Worm (Caenorhabditis elegans) whole organism, dauer: ENCODE data around the gene acy-4.

Experiments used
- unc-62 ChIP-seq: sonication (generic microtip); optimal IDR thresholded peaks from 2 replicates; lab custom pipeline; 2017; ENCODE audit warnings: missing biosample characterization, missing genetic modification reagents, missing genetic modification characterization

Gene acy-4

DNA sequence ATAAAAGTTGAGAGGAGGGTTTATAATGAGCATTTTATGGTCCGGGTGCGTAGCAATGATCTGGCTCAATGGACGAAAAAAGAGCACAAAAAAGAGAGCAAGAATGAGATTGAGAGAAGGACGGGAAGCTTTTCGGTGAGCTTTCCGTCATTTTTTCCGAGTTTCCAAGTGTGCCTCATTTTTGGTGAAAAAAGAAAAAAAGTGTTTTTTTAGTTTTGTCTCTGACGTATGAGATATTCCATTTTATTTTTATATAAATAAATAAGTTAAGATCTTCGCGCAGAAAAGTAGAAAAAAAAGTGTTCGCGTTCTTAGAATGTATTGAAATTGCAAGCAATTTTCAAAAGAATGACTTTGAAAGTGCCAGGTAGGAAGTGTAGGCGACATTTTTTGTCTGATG lies 10.7 kb downstream of the acy-4 start, which contains the start of gene memb-2:
memb-2 (minus strand) TSS at position 101 of the 400 bp plus-strand sequence.
- no peak for TF ChIP-seq unc-62 (GFP tag; lab: Kevin White, UChicago)

DNA sequence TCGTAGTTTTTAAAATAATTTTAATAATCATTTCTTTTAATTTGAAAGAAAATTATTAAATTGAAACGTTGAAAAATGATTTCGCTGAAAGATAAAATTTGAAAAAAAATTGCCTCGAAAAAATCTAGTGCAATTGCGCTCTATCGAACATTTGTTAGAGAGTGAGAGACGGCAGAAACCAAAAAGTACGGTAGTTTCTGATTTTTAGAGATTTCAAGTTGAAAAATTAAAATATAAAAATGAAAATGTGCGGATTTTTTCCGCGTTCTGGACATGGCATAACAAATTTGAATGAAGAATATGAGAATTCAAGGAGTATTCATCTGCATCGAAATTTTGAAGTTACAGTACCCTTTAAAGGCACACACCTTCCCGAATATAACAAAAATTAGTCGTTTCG lies 11.3 kb downstream of the acy-4 start:
- no peak for TF ChIP-seq unc-62 (GFP tag; lab: Kevin White, UChicago)

DNA sequence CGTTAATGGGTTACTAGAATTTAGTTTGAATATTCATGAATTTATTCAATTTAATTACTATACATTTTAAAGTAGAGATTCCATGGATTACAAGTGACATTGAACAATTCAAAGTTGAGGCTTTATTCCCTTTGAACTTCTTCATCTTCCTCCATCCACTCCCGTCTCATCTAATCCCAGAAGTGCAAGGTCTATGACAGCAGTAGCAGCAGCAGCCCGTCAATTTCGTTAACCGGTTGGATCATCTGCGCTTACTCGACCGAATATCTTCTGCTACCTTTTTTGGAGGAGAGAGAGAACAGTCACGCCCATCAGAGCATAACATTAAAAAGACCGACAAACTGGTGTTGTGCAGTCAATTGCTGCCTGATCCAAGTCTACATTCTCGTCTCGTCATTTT lies 13.4 kb downstream of the acy-4 start, which contains the start of gene M03E7.2:
M03E7.2 (plus strand) TSS at position 301 of the 400 bp plus-strand sequence.
- TF ChIP-seq unc-62 (GFP tag; lab: Kevin White, UChicago), result no peak

DNA sequence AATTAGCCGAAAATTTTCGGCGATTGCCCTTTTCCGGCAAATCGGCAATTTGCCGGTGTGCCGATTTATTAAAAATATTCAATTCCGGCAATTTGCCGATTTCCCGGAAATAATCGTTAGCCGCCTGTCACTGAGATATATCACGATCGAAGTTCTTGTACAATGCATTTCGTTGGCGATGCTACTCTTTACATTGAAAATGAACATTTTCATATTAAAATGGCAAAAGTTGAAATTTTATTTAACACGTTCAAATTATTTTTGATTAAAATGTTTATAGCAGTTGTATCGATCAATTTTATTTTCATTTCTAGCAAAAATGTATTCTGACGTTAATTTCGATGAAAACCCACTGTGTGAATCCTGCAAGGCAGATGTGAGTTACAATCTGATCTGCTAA lies 16.0 kb downstream of the acy-4 start, which contains the start of gene M03E7.3:
M03E7.3 (plus strand) TSS at position 301 of the 400 bp plus-strand sequence.
- TF ChIP-seq unc-62 (GFP tag; lab: Kevin White, UChicago), result no peak

DNA sequence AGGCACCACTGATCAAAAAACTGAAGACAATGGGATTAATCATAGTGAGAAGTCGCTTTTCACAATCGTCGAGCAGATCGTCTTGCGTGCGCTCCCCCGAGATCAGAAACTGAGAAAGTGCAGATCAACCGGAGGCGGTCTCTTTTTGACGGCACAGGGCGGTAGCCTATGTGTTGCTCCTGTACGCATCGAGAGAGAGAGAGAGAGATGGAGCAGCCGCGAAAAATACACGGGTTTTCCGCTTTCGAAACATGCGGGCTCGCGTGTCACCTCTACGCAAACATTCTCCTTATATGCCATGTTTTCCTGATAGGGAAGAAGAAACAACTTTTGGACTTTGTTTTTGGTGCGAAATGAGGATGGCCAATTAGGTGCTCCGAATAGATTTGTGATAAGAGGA lies 17.6 kb downstream of the acy-4 start, which contains the start of gene lrpc-1:
lrpc-1 (minus strand) TSS at position 101 of the 400 bp plus-strand sequence.
- no peak for TF ChIP-seq unc-62 (GFP tag; lab: Kevin White, UChicago)

DNA sequence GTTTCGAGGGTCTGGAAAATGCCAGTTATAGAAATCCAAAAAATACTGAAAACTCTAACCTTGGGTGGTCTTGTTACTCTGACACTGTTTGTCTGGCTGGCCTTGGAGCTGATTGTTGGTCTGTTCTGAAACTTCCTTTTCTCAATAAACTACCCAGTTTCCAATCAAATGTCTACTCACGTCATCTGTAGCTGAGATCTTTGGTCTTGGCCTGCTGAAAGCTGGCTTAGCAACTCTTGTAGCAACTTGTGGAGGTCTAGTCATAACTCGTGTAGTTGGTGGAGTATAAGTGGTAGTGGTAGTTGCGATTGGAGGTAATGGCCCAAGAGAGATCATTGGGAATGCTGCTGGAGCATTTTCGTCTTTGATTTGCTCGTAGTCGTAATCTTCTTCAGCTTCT lies 20.5 kb downstream of the acy-4 start:
- no peak for TF ChIP-seq unc-62 (GFP tag; lab: Kevin White, UChicago)

DNA sequence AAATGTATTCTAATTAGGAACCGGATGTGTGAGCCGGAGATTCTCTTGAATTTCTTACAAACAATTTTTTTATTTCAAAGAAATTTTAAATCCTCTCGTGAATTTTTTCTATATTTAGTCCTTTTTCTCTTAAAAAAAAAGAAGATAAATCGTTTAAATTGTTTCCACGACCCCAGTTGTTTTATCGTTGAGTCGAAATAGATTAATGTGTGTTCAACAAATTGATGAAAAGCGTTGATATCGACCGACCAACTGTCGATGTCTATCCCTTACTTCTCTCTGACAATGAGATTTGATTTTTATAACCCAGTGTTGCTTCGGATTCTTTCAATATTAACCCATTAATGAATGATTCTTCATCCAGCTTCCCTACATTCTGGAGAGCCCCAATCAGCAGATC lies 24.4 kb downstream of the acy-4 start, which contains the start of gene CD4.1:
CD4.1 (plus strand) TSS at position 301 of the 400 bp plus-strand sequence.
- TF ChIP-seq unc-62 (GFP tag; lab: Kevin White, UChicago), result no peak

DNA sequence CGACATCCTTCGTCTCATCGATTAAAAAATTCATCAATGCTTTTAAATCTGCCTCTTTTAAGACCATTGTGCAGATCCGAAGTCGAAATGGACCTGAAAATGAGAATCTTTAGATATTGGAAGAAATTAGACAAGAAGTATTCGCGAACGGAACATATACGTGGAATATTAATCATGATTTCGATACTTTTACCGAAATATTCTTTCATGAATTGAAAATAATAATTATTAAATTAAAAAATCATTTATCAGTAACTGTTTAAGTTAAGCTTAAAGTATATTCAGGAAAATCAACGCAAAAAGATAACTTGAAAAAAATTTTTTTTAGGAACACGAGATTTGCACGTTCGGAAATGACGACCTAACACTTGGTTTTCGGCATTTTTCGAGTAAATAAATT lies 29.4 kb downstream of the acy-4 start, which contains the start of gene CD4.8:
CD4.8 (minus strand) TSS at position 101 of the 400 bp plus-strand sequence.
- TF ChIP-seq unc-62 (GFP tag; lab: Kevin White, UChicago), result no peak

DNA sequence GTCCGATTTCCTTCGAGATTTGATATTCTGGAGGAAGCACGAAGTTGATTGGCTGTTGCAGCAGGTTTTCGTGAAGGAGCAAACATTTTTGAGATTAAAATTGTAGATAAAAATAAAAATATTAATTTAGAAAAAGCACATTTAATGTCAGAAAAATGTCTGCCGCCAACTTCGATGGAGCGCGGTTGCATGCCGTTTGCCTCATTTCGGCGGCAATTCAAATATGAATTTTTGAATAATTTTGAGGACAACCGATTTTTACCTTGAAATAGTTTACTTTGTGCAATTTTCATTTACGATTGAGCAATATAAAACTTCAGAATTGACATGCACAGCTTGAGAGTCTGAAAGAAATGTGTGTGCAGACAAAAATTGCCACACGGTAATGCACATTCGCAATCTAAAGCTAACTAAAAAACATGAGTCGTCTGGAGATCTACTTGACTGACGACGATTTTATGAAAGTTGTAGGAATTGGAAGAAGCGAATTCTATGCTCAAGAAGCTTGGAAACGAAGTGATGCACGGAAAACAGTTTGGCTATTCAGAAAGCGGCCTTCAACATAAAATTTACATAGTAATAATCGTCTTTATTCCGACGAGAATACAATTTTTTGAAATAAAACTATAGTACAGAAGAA lies 34.2 kb downstream of the acy-4 start, which contains the start of gene zhit-1:
zhit-1 (minus strand) TSS at position 161 of the 640 bp plus-strand sequence.
- TF ChIP-seq unc-62 (GFP tag; lab: Kevin White, UChicago), result no peak

DNA sequence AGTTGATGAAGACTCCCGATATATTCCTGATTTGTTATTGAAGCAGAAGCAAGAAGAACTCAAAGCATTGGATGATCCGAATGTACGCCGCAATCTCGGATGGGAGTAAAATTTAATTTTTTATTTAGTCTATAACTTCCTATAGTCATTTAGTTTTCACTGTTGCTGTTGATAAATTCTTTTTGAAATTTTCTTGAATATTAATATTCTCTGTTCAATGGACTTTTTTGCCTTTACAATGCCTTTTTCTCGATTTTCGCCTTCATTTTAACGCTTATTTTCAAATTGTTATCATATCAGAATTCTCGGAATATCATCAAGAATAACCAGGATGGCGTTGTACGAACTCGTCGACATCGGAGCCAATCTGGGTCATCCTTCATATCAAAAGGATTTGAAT lies 36.4 kb downstream of the acy-4 start, which contains the start of gene crn-2:
crn-2 (plus strand) TSS at position 301 of the 400 bp plus-strand sequence.
- no peak for TF ChIP-seq unc-62 (GFP tag; lab: Kevin White, UChicago)

DNA sequence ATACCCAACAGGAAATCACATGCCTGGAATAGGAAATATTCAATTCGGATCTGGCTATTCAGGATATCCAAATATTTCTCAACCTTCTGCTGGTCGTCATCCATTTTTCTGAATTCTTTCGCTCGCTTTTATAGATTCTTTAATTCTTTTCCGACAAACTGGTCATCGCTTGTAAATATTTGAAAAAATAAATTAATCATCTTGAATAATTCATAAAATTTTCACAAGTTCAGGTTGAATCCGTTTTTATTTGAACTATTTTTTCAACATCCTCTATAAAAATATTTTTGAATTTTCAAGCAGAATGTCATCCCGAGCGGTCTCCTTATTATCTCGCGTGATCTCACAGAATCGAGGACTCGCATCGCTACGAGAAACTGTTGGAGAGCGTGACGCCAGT lies 37.3 kb downstream of the acy-4 start, which contains the start of gene mrpl-48:
mrpl-48 (plus strand) TSS at position 301 of the 400 bp plus-strand sequence.
- TF ChIP-seq unc-62 (GFP tag; lab: Kevin White, UChicago), result no peak

DNA sequence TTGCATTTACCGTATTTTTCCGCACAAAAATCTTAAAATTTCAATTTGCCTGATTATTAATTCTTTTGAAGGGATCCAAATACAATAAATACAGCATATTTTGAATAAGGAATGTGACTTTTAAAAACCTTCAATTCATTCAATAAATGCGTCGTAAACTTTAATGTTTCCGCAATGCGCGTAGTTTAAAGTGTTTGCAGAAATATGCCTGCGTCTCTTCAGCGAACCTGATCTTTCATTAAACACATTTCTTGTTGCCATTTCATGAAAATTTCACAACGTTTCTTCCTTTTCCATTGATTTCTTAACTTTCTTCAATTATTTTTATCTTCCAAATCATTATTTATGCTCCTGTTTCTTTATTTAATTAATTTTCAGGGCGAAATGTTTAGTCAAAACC lies 38.4 kb downstream of the acy-4 start, which contains the start of gene vps-37:
vps-37 (plus strand) TSS at position 378 of the 400 bp plus-strand sequence.
- no peak for TF ChIP-seq unc-62 (GFP tag; lab: Kevin White, UChicago)

DNA sequence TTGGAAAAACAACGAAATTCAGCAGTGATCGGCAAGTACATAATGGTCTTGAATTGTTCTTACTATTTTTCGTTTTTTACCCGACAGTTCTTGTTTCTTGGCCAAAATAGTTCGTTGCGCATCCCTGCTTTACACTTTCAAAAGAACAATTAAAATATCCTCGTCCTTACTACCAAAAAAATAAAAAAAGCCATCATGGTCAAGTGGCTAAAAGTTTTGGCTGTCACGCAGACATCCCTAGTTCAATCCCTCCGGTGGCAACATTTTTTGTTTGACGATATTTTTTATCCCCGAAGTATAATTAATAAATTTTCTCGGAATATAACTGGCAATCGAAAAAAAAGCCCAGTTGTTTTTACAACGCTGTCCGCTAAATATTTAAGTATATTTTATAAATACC lies 38.8 kb downstream of the acy-4 start:
- no peak for TF ChIP-seq unc-62 (GFP tag; lab: Kevin White, UChicago)

DNA sequence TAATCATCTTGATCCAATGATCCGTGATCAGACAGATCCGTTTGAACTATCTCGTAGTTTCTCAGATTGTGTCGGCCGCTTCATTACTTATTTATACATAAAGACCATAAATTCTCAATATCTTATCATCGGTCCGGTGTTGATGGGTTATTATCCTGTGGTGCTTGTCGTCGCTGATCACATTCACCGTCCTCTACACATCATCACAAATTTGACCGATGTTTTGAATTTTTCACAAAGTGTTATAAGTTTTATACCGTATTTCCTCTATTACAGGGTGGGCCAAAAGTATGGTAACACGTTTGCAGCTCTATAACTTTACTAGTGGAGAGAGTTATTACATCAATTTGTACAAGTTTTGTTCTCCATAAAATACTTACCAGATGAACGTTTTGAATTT lies 42.7 kb downstream of the acy-4 start:
- TF ChIP-seq unc-62 (GFP tag; lab: Kevin White, UChicago), result no peak

DNA sequence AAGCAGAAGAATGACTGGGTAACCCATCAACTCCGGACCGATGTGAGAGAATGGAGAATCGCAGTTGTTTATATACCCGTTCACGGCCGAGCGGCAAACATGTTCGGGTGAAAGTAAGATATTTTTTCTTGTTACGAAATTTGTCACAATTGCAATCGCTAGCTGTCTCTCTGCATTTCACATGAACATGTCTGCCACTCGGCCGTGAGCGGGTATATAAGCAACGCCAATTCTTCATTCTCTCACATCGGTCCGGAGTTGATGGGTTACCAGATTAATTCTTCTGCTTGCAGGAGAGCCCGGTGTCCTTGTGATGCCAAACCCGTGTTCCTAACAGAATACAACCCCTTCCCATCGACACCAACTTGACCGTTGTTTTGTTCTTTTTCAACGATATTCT lies 43.6 kb downstream of the acy-4 start:
- TF ChIP-seq unc-62 (GFP tag; lab: Kevin White, UChicago), result no peak

DNA sequence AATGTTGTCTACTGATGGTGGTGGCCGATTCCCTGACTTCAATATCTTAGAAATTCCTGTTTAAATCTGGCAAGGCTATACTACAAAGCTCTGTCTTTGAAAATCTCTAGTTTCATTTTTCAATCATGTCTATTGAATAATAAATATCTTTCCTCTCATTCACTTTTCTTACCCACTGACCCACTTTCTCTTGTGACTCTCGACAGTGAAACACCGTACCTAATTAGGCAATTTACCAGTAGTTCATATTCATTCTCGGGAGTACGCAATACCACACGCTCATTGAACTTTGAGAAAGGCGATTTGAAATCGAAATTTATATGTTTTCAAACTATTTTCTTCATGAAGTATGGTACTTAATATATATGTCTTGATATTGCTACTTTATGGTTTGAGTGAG lies 45.9 kb downstream of the acy-4 start, which contains the start of gene CD4.11:
CD4.11 (plus strand) TSS at position 301 of the 400 bp plus-strand sequence.
- TF ChIP-seq unc-62 (GFP tag; lab: Kevin White, UChicago), result no peak
